Fruit fly (Drosophila melanogaster): Measurements from ENCODE around the gene elm.

elm gene

DNA sequence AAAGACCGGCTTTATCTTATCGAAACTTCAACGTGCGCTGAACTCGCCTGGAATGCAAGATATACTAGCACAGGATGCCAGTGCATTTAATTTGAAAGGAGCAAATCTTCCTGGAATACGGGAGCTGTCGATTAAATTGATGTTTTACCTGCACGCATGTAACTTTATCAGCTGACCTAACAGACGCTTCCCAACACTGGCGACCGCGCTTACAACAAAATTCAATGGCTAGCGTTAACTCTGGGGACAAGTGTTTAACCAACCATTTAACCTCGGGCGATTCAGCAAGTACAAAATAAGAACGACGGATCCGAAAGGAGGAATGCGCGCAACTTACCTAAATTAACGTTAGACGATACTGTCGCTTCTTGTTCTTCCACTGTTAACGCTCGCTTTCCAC, 42.9 kb downstream of the elm start:
- TF ChIP-seq CG11762 (GFP tag; optimal IDR thresholded peaks at IDR 0.05; ENCODE audit: insufficient read depth) (no peak), topi (GFP tag; optimal IDR thresholded peaks at IDR 0.05) (peak; percentile 6)

DNA sequence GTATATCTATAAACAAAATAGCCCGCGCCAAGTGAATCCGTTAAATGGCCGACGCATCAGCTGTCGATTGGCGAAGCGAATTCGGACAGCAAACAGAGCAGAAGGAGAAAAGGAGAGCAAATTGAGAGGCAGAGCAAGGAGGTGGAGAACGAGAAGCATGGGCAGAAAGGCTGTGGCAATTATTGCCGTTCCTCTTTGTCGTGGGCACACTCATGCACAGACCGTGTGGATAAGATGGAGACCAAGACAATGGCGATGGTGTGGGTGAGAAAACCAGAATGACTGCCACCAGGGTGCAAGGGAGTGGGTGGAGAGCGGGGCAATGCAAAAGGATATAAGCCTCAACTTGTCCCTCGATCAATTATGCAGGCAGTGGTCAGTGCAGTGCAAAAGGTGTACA, 43.5 kb downstream of the elm start:
- peak; percentile 14 for TF ChIP-seq Sox14 (GFP tag; optimal IDR thresholded peaks at IDR 0.05)
- no peak for TF ChIP-seq CG10669 (GFP tag; optimal IDR thresholded peaks at IDR 0.05)
- no peak for TF ChIP-seq net (GFP tag; optimal IDR thresholded peaks at IDR 0.05)
- TF ChIP-seq Eip78C (GFP tag), result peak; percentile 65
- no peak for TF ChIP-seq Gug (GFP tag; IDR thresholded peaks at IDR 0.05)
- peak; percentile 75 for TF ChIP-seq CG6163 (GFP tag; IDR thresholded peaks at IDR 0.05)
- peak; percentile 35 for TF ChIP-seq Eip75B (GFP tag; optimal IDR thresholded peaks at IDR 0.05)

DNA sequence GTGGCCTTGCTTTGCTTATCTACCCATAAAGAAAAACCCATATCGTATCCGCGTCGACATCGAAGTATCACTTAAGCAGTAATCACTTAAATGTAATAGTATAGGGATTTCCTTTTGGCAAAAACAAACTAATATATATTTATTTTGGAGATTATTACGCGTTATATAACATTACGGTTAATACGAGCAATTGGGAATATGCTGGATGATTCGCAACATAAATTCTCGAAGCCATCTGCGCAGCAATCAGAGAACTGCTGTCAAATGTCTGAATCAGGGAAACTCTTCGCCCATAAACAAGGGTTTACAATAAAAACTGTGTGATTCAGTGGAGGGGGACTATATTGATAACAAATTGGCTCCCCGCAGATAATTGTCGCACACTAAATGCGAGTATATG, 44.0 kb downstream of the elm start:
- TF ChIP-seq vri (GFP tag; optimal IDR thresholded peaks at IDR 0.05) (peak; percentile 11), CG6792 (GFP tag; optimal IDR thresholded peaks at IDR 0.05) (no peak), Hr4 (GFP tag; optimal IDR thresholded peaks at IDR 0.05) (no peak), lz (GFP tag; optimal IDR thresholded peaks at IDR 0.05) (no peak), CG3032 (tag; optimal IDR thresholded peaks at IDR 0.05) (no peak)

DNA sequence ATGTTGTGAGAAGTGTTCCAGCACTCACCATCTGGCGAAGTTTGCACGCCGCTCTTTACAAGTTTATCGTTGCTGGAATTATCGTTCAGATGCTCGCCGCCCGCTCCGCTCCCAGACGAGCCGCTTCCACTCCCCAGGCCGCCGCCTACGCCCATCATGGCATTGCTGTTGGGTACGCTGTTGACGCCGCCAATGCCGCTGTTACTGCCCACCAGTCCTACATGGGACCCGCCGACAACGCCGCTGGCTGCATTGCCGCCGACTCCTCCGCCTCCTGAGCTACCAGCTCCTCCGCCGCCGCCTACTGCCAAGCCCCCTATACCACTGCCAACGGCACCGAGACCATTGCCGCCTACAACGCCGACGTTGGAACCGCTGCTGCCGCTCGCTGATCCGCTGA, 46.2 kb downstream of the elm start:
- TF ChIP-seq CG6792 (GFP tag; optimal IDR thresholded peaks at IDR 0.05) (no peak), OdsH (GFP tag; optimal IDR thresholded peaks at IDR 0.05) (no peak), esn (GFP tag; optimal IDR thresholded peaks at IDR 0.05) (no peak), eg (GFP tag; IDR thresholded peaks at IDR 0.05) (no peak), acj6 (GFP tag; optimal IDR thresholded peaks at IDR 0.05) (no peak), Eip93F (GFP tag; optimal IDR thresholded peaks at IDR 0.05) (no peak), CG16779 (tag; optimal IDR thresholded peaks at IDR 0.05) (no peak)

dm6 chr3R:5606477-5606876, 48.2 kb downstream of the elm start, which contains the start of gene asl:
asl (minus strand) TSS chr3R:5606543.
- peak; percentile 33 for TF ChIP-seq CG1621 (tag; optimal IDR thresholded peaks at IDR 0.05)
- no peak for TF ChIP-seq CG10669 (GFP tag; optimal IDR thresholded peaks at IDR 0.05)
- TF ChIP-seq Eip93F (GFP tag; optimal IDR thresholded peaks at IDR 0.05), result peak; percentile 70
- TF ChIP-seq CG31627 (GFP tag; optimal IDR thresholded peaks at IDR 0.05), result peak; percentile 67
- TF ChIP-seq CG8632 (GFP tag; optimal IDR thresholded peaks at IDR 0.05), result peak; percentile 27
- peak; percentile 8 for TF ChIP-seq Sox15 (GFP tag; optimal IDR thresholded peaks at IDR 0.05)
- TF ChIP-seq dac (GFP tag; optimal IDR thresholded peaks at IDR 0.05), result peak; percentile 26
- TF ChIP-seq Lpt (GFP tag; optimal IDR thresholded peaks at IDR 0.05), result peak; percentile 37
- peak; percentile 39 for TF ChIP-seq acj6 (GFP tag; optimal IDR thresholded peaks at IDR 0.05)
- TF ChIP-seq Ets96B (tag; optimal IDR thresholded peaks at IDR 0.05), result peak; percentile 23
- TF ChIP-seq lz (GFP tag; optimal IDR thresholded peaks at IDR 0.05), result peak; percentile 62
- TF ChIP-seq CG6163 (GFP tag; IDR thresholded peaks at IDR 0.05), result peak; percentile 70
- no peak for TF ChIP-seq ss (GFP tag; optimal IDR thresholded peaks at IDR 0.05)
- TF ChIP-seq topi (GFP tag; optimal IDR thresholded peaks at IDR 0.05), result peak; percentile 43
- peak; percentile 60 for TF ChIP-seq Eip75B (GFP tag; optimal IDR thresholded peaks at IDR 0.05)
- no peak for TF ChIP-seq CG11902 (GFP tag; optimal IDR thresholded peaks at IDR 0.05)
- peak; percentile 68 for TF ChIP-seq esn (GFP tag; optimal IDR thresholded peaks at IDR 0.05)
- TF ChIP-seq CG3032 (tag; optimal IDR thresholded peaks at IDR 0.05), result peak; percentile 63
- peak in 1 of 2 experiments; percentile 9 for TF ChIP-seq salr (GFP tag; optimal IDR thresholded peaks at IDR 0.05)
- no peak for TF ChIP-seq Met (GFP tag; optimal IDR thresholded peaks at IDR 0.05)
- peak; percentile 54; the same call in 1 of the 2 replicates for TF ChIP-seq Gug (GFP tag; IDR thresholded peaks at IDR 0.05)
- no peak for TF ChIP-seq CG3919 (GFP tag; optimal IDR thresholded peaks at IDR 0.05)
- peak; percentile 76 for TF ChIP-seq eg (GFP tag; IDR thresholded peaks at IDR 0.05)
- TF ChIP-seq Sox14 (GFP tag; optimal IDR thresholded peaks at IDR 0.05), result peak; percentile 64
- TF ChIP-seq fkh (GFP tag; optimal IDR thresholded peaks at IDR 0.05), result peak; percentile 86
- peak; percentile 74 for TF ChIP-seq dsx (GFP tag; optimal IDR thresholded peaks at IDR 0.05; ENCODE audit: poor library complexity, severe bottlenecking)
- peak; percentile 47 for TF ChIP-seq cyc (GFP tag; optimal IDR thresholded peaks at IDR 0.05)
- no peak for TF ChIP-seq fd59A (GFP tag; optimal IDR thresholded peaks at IDR 0.05)
- peak; percentile 20 for TF ChIP-seq Ets21C (GFP tag; optimal IDR thresholded peaks at IDR 0.05)
- no peak for TF ChIP-seq CG11762 (GFP tag; optimal IDR thresholded peaks at IDR 0.05; ENCODE audit: insufficient read depth)
- peak; percentile 44 for TF ChIP-seq CG15336 (GFP tag; IDR thresholded peaks at IDR 0.05)
- TF ChIP-seq CG6276 (GFP tag; optimal IDR thresholded peaks at IDR 0.05), result no peak
- peak; percentile 60 for TF ChIP-seq Hr4 (GFP tag; optimal IDR thresholded peaks at IDR 0.05)
- peak; percentile 38 for TF ChIP-seq CG6792 (GFP tag; optimal IDR thresholded peaks at IDR 0.05)
- TF ChIP-seq CG11294 (GFP tag; IDR thresholded peaks at IDR 0.05), result peak; percentile 16; the same call in 1 of the 2 replicates
- TF ChIP-seq fd85E (GFP tag; optimal IDR thresholded peaks at IDR 0.05), result no peak
- TF ChIP-seq Hr39 (GFP tag; optimal IDR thresholded peaks at IDR 0.05), result peak; percentile 64
